Worm (Caenorhabditis elegans): ENCODE results near the gene poml-1.
A peak's percentile ranks its signal among the peaks of the same experiment; 100 is the strongest.

Gene poml-1

DNA sequence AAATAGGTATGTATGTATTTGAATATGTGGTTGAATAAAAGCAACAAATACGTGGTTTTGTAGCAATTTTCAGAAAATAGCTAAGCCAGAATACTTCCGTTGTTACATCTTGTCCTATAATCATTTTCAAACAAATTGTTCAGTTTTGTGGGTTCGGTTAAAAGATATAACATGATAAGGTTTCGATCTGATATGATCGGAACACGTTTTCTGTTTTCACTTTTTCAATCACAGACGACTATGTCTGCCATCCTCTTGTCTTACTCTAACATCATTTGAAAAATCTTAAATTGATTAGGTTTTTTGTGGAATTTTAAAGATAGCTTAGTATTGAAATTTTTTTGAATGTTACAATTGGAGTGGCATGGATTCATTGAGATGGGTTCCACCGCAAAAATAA lies 3.6 kb upstream of the poml-1 start:
- TF ChIP-seq ceh-40 (GFP tag; IDR thresholded peaks at IDR 0.05) (no peak), lsy-27 (tag; optimal IDR thresholded peaks at IDR 0.05; ENCODE audit: borderline replicate concordance, insufficient read depth) (no peak), ceh-58 (GFP tag; IDR thresholded peaks at IDR 0.05) (no peak), nhr-27 (tag; optimal IDR thresholded peaks at IDR 0.05) (no peak), snpc-4 (GFP tag; optimal IDR thresholded peaks at IDR 0.05) (no peak), snpc-4 (tag; optimal IDR thresholded peaks at IDR 0.05) (no peak), nhr-80 (tag; optimal IDR thresholded peaks at IDR 0.05) (no peak), die-1 (tag; optimal IDR thresholded peaks at IDR 0.05) (no peak), egl-44 (GFP tag; IDR thresholded peaks at IDR 0.05) (no peak)

DNA sequence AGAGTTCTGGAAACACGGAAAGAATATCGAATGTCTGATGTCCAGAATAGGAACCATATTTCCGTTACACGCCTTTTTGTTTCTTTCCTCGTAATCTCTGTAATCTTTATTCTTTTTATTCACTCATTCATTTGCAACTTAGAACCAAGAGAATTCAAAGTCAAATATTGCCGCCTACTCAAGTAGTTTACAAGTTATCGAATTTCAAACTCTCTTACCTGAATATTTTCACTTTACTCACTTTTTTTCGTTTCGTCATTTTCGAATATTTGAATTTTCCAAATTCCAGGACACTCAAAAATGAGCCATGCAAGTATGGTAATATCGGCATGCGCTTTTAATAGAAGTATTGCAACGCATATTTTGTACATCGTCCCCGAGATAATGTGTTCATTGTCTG lies 1.6 kb upstream of the poml-1 start, which contains the start of gene K11E4.6:
Gene K11E4.6 (plus strand): TSS at position 301 of the 400 bp plus-strand sequence.
- TF ChIP-seq repo-1 (tag; optimal IDR thresholded peaks at IDR 0.05) (no peak), ZK185.1 (tag; optimal IDR thresholded peaks at IDR 0.05; ENCODE audit: poor library complexity, severe bottlenecking) (no peak), lag-1 (GFP tag; IDR thresholded peaks at IDR 0.05) (no peak), nfyb-1 (GFP tag; IDR thresholded peaks at IDR 0.05) (no peak), ets-4 (GFP tag; optimal IDR thresholded peaks at IDR 0.05) (no peak), nhr-179 (tag; optimal IDR thresholded peaks at IDR 0.05) (no peak), B0336.3 (GFP tag; IDR thresholded peaks at IDR 0.05) (no peak), bed-1 (GFP tag; IDR thresholded peaks at IDR 0.05) (no peak), zfh-2 (GFP tag; conservative IDR thresholded peaks at IDR 0.05) (no peak), gei-17 (GFP tag; optimal IDR thresholded peaks at IDR 0.05) (no peak), F57A8.1 (GFP tag; optimal IDR thresholded peaks at IDR 0.05) (no peak), him-1 (tag; optimal IDR thresholded peaks at IDR 0.05) (no peak)

DNA sequence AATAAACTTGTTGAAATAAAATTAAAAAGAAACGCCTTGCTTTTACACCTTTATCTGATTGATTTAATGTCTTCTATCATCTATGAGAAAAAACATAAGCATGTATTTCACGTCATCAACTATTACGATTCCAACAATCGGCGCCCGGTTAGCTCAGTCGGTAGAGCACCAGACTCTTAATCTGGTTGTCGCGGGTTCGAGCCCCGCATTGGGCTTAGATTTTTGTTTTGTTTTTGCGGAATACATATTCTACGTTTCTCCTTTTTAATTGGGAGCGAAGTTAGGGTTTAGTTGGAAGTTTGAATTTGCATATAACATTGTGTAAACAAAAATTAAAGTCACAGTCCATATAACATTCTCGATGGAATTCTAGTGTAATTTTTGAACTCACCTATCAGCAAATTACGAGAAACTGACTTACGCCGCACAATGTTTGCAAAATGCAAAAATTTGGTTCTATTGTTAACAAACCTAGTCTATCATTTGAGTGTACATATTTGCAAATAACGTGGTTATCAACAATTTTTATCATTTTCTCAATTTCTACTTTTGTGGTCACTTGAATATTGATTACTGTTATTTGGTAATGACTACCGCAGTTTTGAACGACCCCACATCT lies 5.6 kb downstream of the poml-1 start, which contains the start of gene shc-3:
Gene shc-3 (plus strand): TSS at position 484 of the 619 bp plus-strand sequence.
- TF ChIP-seq rpc-1 (optimal IDR thresholded peaks at IDR 0.05) (peak; percentile 74), rpc-1 (tag; optimal IDR thresholded peaks at IDR 0.05) (peak; percentile 86), nhr-80 (tag; optimal IDR thresholded peaks at IDR 0.05) (peak; percentile 4), madf-3 (GFP tag; IDR thresholded peaks at IDR 0.05) (no peak), die-1 (tag; optimal IDR thresholded peaks at IDR 0.05) (peak; percentile 41), lin-26 (GFP tag; IDR thresholded peaks at IDR 0.05) (peak; percentile 73), D2030.7 (GFP tag; IDR thresholded peaks at IDR 0.05) (peak; percentile 54), pbrm-1 (GFP tag; IDR thresholded peaks at IDR 0.05) (0 out of 2 replicates have a peak, but pooled peaks have one; percentile 9), mxl-1 (tag; optimal IDR thresholded peaks at IDR 0.05) (no peak), ztf-18 (tag; optimal IDR thresholded peaks at IDR 0.05) (peak; percentile 16), Y79H2A.3 (GFP tag; conservative IDR thresholded peaks at IDR 0.05) (no peak), B0035.1 (tag; optimal IDR thresholded peaks at IDR 0.05) (no peak), ztf-26 (tag; optimal IDR thresholded peaks at IDR 0.05) (no peak), ztf-25 (GFP tag; IDR thresholded peaks at IDR 0.05) (0 out of 2 replicates have a peak, but pooled peaks have one; percentile 31), snpc-3.4 (tag; optimal IDR thresholded peaks at IDR 0.05) (peak; percentile 49), F49E8.2 (tag; optimal IDR thresholded peaks at IDR 0.05; ENCODE audit: insufficient read depth) (no peak), ceh-58 (GFP tag; IDR thresholded peaks at IDR 0.05) (no peak), sptf-2 (GFP tag; optimal IDR thresholded peaks at IDR 0.05) (no peak), tbp1 (GFP tag; optimal IDR thresholded peaks at IDR 0.05) (peak; percentile 92), snpc-4 (GFP tag; optimal IDR thresholded peaks at IDR 0.05) (no peak), snpc-4 (tag; optimal IDR thresholded peaks at IDR 0.05) (peak in 1 of 4 experiments; percentile 66), ZK185.1 (tag; optimal IDR thresholded peaks at IDR 0.05; ENCODE audit: poor library complexity, severe bottlenecking) (peak; percentile 33), nfya-2 (GFP tag; IDR thresholded peaks at IDR 0.05) (no peak), aptf-3 (GFP tag; IDR thresholded peaks at IDR 0.05) (no peak), mcd-1 (GFP tag; IDR thresholded peaks at IDR 0.05) (no peak), B0261.1 (tag; optimal IDR thresholded peaks at IDR 0.05) (peak; percentile 69)
